Worm (Caenorhabditis elegans): ENCODE measurements around the gene col-173.

- TF ChIP-seq lsy-27 (tag; optimal IDR thresholded peaks at IDR 0.05; ENCODE audit: borderline replicate concordance, insufficient read depth): no peak
- no peak for TF ChIP-seq B0336.3 (GFP tag; IDR thresholded peaks at IDR 0.05)
- TF ChIP-seq ama-1 (optimal IDR thresholded peaks at IDR 0.05): no peak
- no peak for TF ChIP-seq ama-1 (GFP tag; optimal IDR thresholded peaks at IDR 0.05)
- no peak for TF ChIP-seq snpc-4 (GFP tag; optimal IDR thresholded peaks at IDR 0.05)
- no peak for TF ChIP-seq snpc-4 (tag; optimal IDR thresholded peaks at IDR 0.05)
- no peak for TF ChIP-seq nfyb-1 (GFP tag; IDR thresholded peaks at IDR 0.05)
Measured at ce11 chrX:6835166-6835565, 42.2 kb downstream of the col-173 start, which contains the start of gene F41B4.2.
